Worm (Caenorhabditis elegans): ENCODE results near the gene col-141.

- TF ChIP-seq nhr-2 (tag; optimal IDR thresholded peaks at IDR 0.05) (no peak), unc-120 (tag; optimal IDR thresholded peaks at IDR 0.05; ENCODE audit: poor library complexity, severe bottlenecking) (no peak), lin-13 (tag; optimal IDR thresholded peaks at IDR 0.05) (no peak), nhr-28 (tag; optimal IDR thresholded peaks at IDR 0.05) (no peak), mls-2 (tag; optimal IDR thresholded peaks at IDR 0.05) (no peak), flh-1 (GFP tag; optimal IDR thresholded peaks at IDR 0.05) (no peak), ceh-39 (tag; optimal IDR thresholded peaks at IDR 0.05) (no peak), ces-1 (GFP tag; optimal IDR thresholded peaks at IDR 0.05) (no peak), ztf-11 (tag; optimal IDR thresholded peaks at IDR 0.05) (no peak), hlh-1 (tag; optimal IDR thresholded peaks at IDR 0.05) (no peak), pha-4 (tag; optimal IDR thresholded peaks at IDR 0.05) (no peak), lsy-2 (tag; optimal IDR thresholded peaks at IDR 0.05) (no peak)
Measured at ce11 chrV:6854711-6855110, 25.2 kb downstream of the col-141 start, which contains the start of gene gpa-10.

All from whole organism, mixed stage, embryonic.